Fruit fly (Drosophila melanogaster): Measurements from ENCODE around the gene Smg5.

Smg5 gene

dm6 chr2L:13904331-13904911 lies at the start of gene Smg5 (continued):
- TF ChIP-seq CG15073 (GFP tag; optimal IDR thresholded peaks at IDR 0.05) (peak; percentile 1), twi (tag; optimal IDR thresholded peaks at IDR 0.05) (peak; percentile 84), CG3726 (GFP tag; IDR thresholded peaks at IDR 0.05) (peak; percentile 77; the same call in 2 of the 3 replicates), CG14667 (GFP tag; IDR thresholded peaks at IDR 0.05) (peak; percentile 85), hth (optimal IDR thresholded peaks at IDR 0.05) (no peak), CG4404 (GFP tag; IDR thresholded peaks at IDR 0.05) (peak; percentile 98), bcd (GFP tag; optimal IDR thresholded peaks at IDR 0.05) (peak; percentile 92), CG13775 (GFP tag; optimal IDR thresholded peaks at IDR 0.05) (peak; percentile 99), Kr (GFP tag; optimal IDR thresholded peaks at IDR 0.05) (no peak), CG13624 (GFP tag; optimal IDR thresholded peaks at IDR 0.05) (peak; percentile 96), Dip2 (GFP tag; IDR thresholded peaks at IDR 0.05) (peak; percentile 68), CG13424 (tag; optimal IDR thresholded peaks at IDR 0.05) (peak; percentile 99), Hey (tag; optimal IDR thresholded peaks at IDR 0.05) (peak; percentile 84), D (optimal IDR thresholded peaks at IDR 0.05) (peak; percentile 97), D (GFP tag; optimal IDR thresholded peaks at IDR 0.05) (peak; percentile 89), knrl (GFP tag; IDR thresholded peaks at IDR 0.05; ENCODE audit: partially characterized antibody) (peak; percentile 98), Spps (tag; optimal IDR thresholded peaks at IDR 0.05) (peak; percentile 25), wor (GFP tag; IDR thresholded peaks at IDR 0.05) (peak; percentile 98), CG16815 (GFP tag; optimal IDR thresholded peaks at IDR 0.05) (peak; percentile 96), gsb-n (tag; optimal IDR thresholded peaks at IDR 0.05) (no peak), Mad (GFP tag; optimal IDR thresholded peaks at IDR 0.05) (peak; percentile 95), CG13894 (tag; optimal IDR thresholded peaks at IDR 0.05) (no peak), stwl (tag; optimal IDR thresholded peaks at IDR 0.05) (peak; percentile 76), gfzf (GFP tag; optimal IDR thresholded peaks at IDR 0.05) (peak; percentile 48), CG15011 (GFP tag; optimal IDR thresholded peaks at IDR 0.05) (no peak), abd-A (tag; optimal IDR thresholded peaks at IDR 0.05) (no peak), CG8089 (GFP tag; optimal IDR thresholded peaks at IDR 0.05) (peak; percentile 96), CG11504 (tag; optimal IDR thresholded peaks at IDR 0.05) (peak; percentile 27), CG4820 (GFP tag; optimal IDR thresholded peaks at IDR 0.05) (peak; percentile 92), HLH4C (GFP tag; IDR thresholded peaks at IDR 0.05; ENCODE audit: partially characterized antibody) (peak; percentile 94), wdn (GFP tag; IDR thresholded peaks at IDR 0.05) (peak; percentile 90), Mes4 (GFP tag; optimal IDR thresholded peaks at IDR 0.05) (peak; percentile 92), D19A (tag; optimal IDR thresholded peaks at IDR 0.05) (peak; percentile 49), CG3407 (GFP tag; optimal IDR thresholded peaks at IDR 0.05) (peak; percentile 71), CG6654 (GFP tag; optimal IDR thresholded peaks at IDR 0.05) (peak; percentile 51), slp2 (GFP tag; optimal IDR thresholded peaks at IDR 0.05) (peak; percentile 97), gro (GFP tag; optimal IDR thresholded peaks at IDR 0.05) (peak; percentile 95), CG10267 (tag; optimal IDR thresholded peaks at IDR 0.05) (peak; percentile 98), Doc2 (GFP tag; IDR thresholded peaks at IDR 0.05) (peak; percentile 90), Eip74EF (GFP tag; optimal IDR thresholded peaks at IDR 0.05) (peak in 1 of 2 experiments; percentile 2), her (GFP tag; optimal IDR thresholded peaks at IDR 0.05) (peak; percentile 95), btn (GFP tag; optimal IDR thresholded peaks at IDR 0.05) (peak; percentile 82), CG5180 (GFP tag; optimal IDR thresholded peaks at IDR 0.05) (no peak), Dref (GFP tag; IDR thresholded peaks at IDR 0.05) (peak; percentile 83), eyg (GFP tag; optimal IDR thresholded peaks at IDR 0.05) (peak; percentile 92), salm (tag; optimal IDR thresholded peaks at IDR 0.05) (no peak), dimm (GFP tag; IDR thresholded peaks at IDR 0.05) (peak; percentile 86), CG12744 (GFP tag; optimal IDR thresholded peaks at IDR 0.05) (peak; percentile 85), CG12155 (GFP tag; optimal IDR thresholded peaks at IDR 0.05) (peak; percentile 92), pum (GFP tag; optimal IDR thresholded peaks at IDR 0.05) (peak; percentile 94), CG32532 (GFP tag; IDR thresholded peaks at IDR 0.05) (peak; percentile 93)

Data from whole organism, embryonic.